Fruit fly (Drosophila melanogaster): Measurements from ENCODE around the gene CG14739.

CG14739 gene

dm6 chr3R:12016828-12017280 is 32.2 kb downstream of the CG14739 start, which contains the start of the genes DCAF12 and Spt3 (continued):
- TF ChIP-seq CG6792 (GFP tag; optimal IDR thresholded peaks at IDR 0.05) (no peak), CG6163 (GFP tag; IDR thresholded peaks at IDR 0.05) (no peak), Gug (GFP tag; IDR thresholded peaks at IDR 0.05) (0 out of 2 replicates have a peak, but pooled peaks have one; percentile 23), net (GFP tag; optimal IDR thresholded peaks at IDR 0.05) (no peak), Hr39 (GFP tag; optimal IDR thresholded peaks at IDR 0.05) (no peak), dsx (GFP tag; optimal IDR thresholded peaks at IDR 0.05; ENCODE audit: poor library complexity, severe bottlenecking) (peak; percentile 69), CG4318 (GFP tag; optimal IDR thresholded peaks at IDR 0.05) (no peak), CG1621 (tag; optimal IDR thresholded peaks at IDR 0.05) (peak; percentile 94), Lpt (GFP tag; optimal IDR thresholded peaks at IDR 0.05) (no peak), spab (GFP tag; optimal IDR thresholded peaks at IDR 0.05) (no peak), fkh (GFP tag; optimal IDR thresholded peaks at IDR 0.05) (peak; percentile 93), CG6854 (GFP tag; optimal IDR thresholded peaks at IDR 0.05) (no peak), CG8632 (GFP tag; optimal IDR thresholded peaks at IDR 0.05) (no peak), CG10669 (GFP tag; optimal IDR thresholded peaks at IDR 0.05) (no peak), CG9139 (GFP tag; optimal IDR thresholded peaks at IDR 0.05) (no peak), Ets96B (tag; optimal IDR thresholded peaks at IDR 0.05) (peak; percentile 49), CG11762 (GFP tag; optimal IDR thresholded peaks at IDR 0.05; ENCODE audit: insufficient read depth) (no peak), CG7368 (GFP tag; optimal IDR thresholded peaks at IDR 0.05) (no peak), CG34406 (GFP tag; optimal IDR thresholded peaks at IDR 0.05) (peak; percentile 62), CG32006 (GFP tag; optimal IDR thresholded peaks at IDR 0.05) (no peak), CG16779 (tag; optimal IDR thresholded peaks at IDR 0.05) (no peak), CG3032 (tag; optimal IDR thresholded peaks at IDR 0.05) (peak; percentile 69), CG11294 (GFP tag; IDR thresholded peaks at IDR 0.05) (no peak; the same call in 1 of the 2 replicates), Sox102F (GFP tag; optimal IDR thresholded peaks at IDR 0.05) (no peak), CG31627 (GFP tag; optimal IDR thresholded peaks at IDR 0.05) (no peak)

- TF ChIP-seq OdsH (GFP tag; optimal IDR thresholded peaks at IDR 0.05) (peak; percentile 88), vri (GFP tag; optimal IDR thresholded peaks at IDR 0.05) (no peak), Eip93F (GFP tag; optimal IDR thresholded peaks at IDR 0.05) (peak; percentile 12), eg (GFP tag; IDR thresholded peaks at IDR 0.05) (peak; percentile 73), CG15336 (GFP tag; IDR thresholded peaks at IDR 0.05) (no peak), CG3919 (GFP tag; optimal IDR thresholded peaks at IDR 0.05) (no peak), CG8119 (GFP tag; IDR thresholded peaks at IDR 0.05) (no peak), fkh (GFP tag; optimal IDR thresholded peaks at IDR 0.05) (peak; percentile 55), Sox14 (GFP tag; optimal IDR thresholded peaks at IDR 0.05) (peak; percentile 75), esn (GFP tag; optimal IDR thresholded peaks at IDR 0.05) (peak; percentile 87), CG8632 (GFP tag; optimal IDR thresholded peaks at IDR 0.05) (peak; percentile 55), pdm3 (GFP tag; optimal IDR thresholded peaks at IDR 0.05) (no peak), CG31627 (GFP tag; optimal IDR thresholded peaks at IDR 0.05) (peak; percentile 88), Hr38 (GFP tag; optimal IDR thresholded peaks at IDR 0.05) (no peak), ss (GFP tag; optimal IDR thresholded peaks at IDR 0.05) (no peak), CG32006 (GFP tag; optimal IDR thresholded peaks at IDR 0.05) (peak; percentile 79), Met (GFP tag; optimal IDR thresholded peaks at IDR 0.05) (peak; percentile 73), topi (GFP tag; optimal IDR thresholded peaks at IDR 0.05) (peak; percentile 80), CG6808 (GFP tag; optimal IDR thresholded peaks at IDR 0.05) (peak; percentile 37), cyc (GFP tag; optimal IDR thresholded peaks at IDR 0.05) (peak; percentile 87), CG11762 (GFP tag; optimal IDR thresholded peaks at IDR 0.05; ENCODE audit: insufficient read depth) (peak; percentile 59), CG16779 (tag; optimal IDR thresholded peaks at IDR 0.05) (no peak), dsx (GFP tag; optimal IDR thresholded peaks at IDR 0.05; ENCODE audit: poor library complexity, severe bottlenecking) (no peak), CG4318 (GFP tag; optimal IDR thresholded peaks at IDR 0.05) (no peak), Sox102F (GFP tag; optimal IDR thresholded peaks at IDR 0.05) (no peak), Ets21C (GFP tag; optimal IDR thresholded peaks at IDR 0.05) (peak; percentile 82), spab (GFP tag; optimal IDR thresholded peaks at IDR 0.05) (peak; percentile 38), Lpt (GFP tag; optimal IDR thresholded peaks at IDR 0.05) (peak; percentile 74), Sox15 (GFP tag; optimal IDR thresholded peaks at IDR 0.05) (peak; percentile 88), fd59A (GFP tag; optimal IDR thresholded peaks at IDR 0.05) (peak; percentile 27), Gug (GFP tag; IDR thresholded peaks at IDR 0.05) (peak; percentile 61), CG9139 (GFP tag; optimal IDR thresholded peaks at IDR 0.05) (no peak), Hr39 (GFP tag; optimal IDR thresholded peaks at IDR 0.05) (peak; percentile 87), Eip75B (GFP tag; optimal IDR thresholded peaks at IDR 0.05) (no peak), CG6792 (GFP tag; optimal IDR thresholded peaks at IDR 0.05) (peak; percentile 67), CG6854 (GFP tag; optimal IDR thresholded peaks at IDR 0.05) (no peak), CG1621 (tag; optimal IDR thresholded peaks at IDR 0.05) (no peak), lz (GFP tag; optimal IDR thresholded peaks at IDR 0.05) (peak; percentile 88), CG34406 (GFP tag; optimal IDR thresholded peaks at IDR 0.05) (peak; percentile 74)
Measured at dm6 chr3R:12010202-12010824, 38.7 kb downstream of the CG14739 start, which contains the start of the genes KLHL18 and GCC185. Gene KLHL18 (minus strand): TSS chr3R:12010434. Gene GCC185 (plus strand): TSS chr3R:12010772.
